Worm (Caenorhabditis elegans) whole organism, L4 larva: ENCODE data around the gene patr-1.
A peak's percentile ranks its signal among the peaks of the same experiment; 100 is the strongest.

Source experiments
- D1046.2 ChIP-seq: fragments of 200-800 bp; sonication (Bioruptor generic); IDR thresholded peaks from 2 replicates; pipeline ENCODE4 v1.3.6; 2022; ENCODE audit warnings: missing genetic modification characterization, missing compliant biosample characterization
- F10B5.3 ChIP-seq: sonication (generic microtip); optimal IDR thresholded peaks from 2 replicates; lab custom pipeline; 2016; ENCODE audit warnings: mild to moderate bottlenecking, missing genetic modification characterization, missing compliant biosample characterization
- F26F4.8 ChIP-seq: fragments of 200-800 bp; sonication (Bioruptor generic); conservative IDR thresholded peaks from 2 replicates; pipeline ENCODE4 v1.3.6; 2022; ENCODE audit warnings: missing genetic modification characterization, missing compliant biosample characterization
- F44E2.7 ChIP-seq: fragments of 200-800 bp; sonication (Bioruptor generic); IDR thresholded peaks from 2 replicates; pipeline ENCODE4 v2.1.2; 2022; ENCODE audit warnings: missing genetic modification characterization, missing compliant biosample characterization
- R02D3.7 ChIP-seq: fragments of 150-350 bp; sonication (generic microtip); optimal IDR thresholded peaks from 3 replicates; lab custom pipeline; 2014; ENCODE audit warnings: missing biosample characterization, missing genetic modification characterization
- T26A8.4 ChIP-seq: fragments of 200-800 bp; sonication (Bioruptor generic); IDR thresholded peaks from 2 replicates; pipeline ENCODE4 v1.3.6; 2022; ENCODE audit warnings: missing genetic modification characterization, missing compliant biosample characterization
- Y105C5A.15 ChIP-seq: fragments of 200-800 bp; sonication (Bioruptor generic); IDR thresholded peaks from 2 replicates; pipeline ENCODE4 v1.3.6; 2022; ENCODE audit warnings: missing genetic modification characterization, missing compliant biosample characterization
- Y48G9A.11 ChIP-seq: fragments of 200-800 bp; sonication (Bioruptor generic); IDR thresholded peaks from 2 replicates; pipeline ENCODE4 v1.3.6; 2022; ENCODE audit warnings: missing genetic modification reagents, missing genetic modification characterization, missing compliant biosample characterization
- ZK337.2 ChIP-seq: fragments of 200-800 bp; sonication (Bioruptor generic); IDR thresholded peaks from 2 replicates; pipeline ENCODE4 v1.3.6; 2022; ENCODE audit warnings: missing genetic modification reagents, missing genetic modification characterization, missing compliant biosample characterization
- ZK546.5 ChIP-seq, 2 experiments: sonication (generic microtip); optimal IDR thresholded peaks; 2 replicates each; lab custom pipeline; 2017; ENCODE audit warnings: missing biosample characterization in 2 of 2, missing genetic modification characterization in 2 of 2
- aha-1 ChIP-seq: fragments of 150-350 bp; peaks from one replicate; lab custom pipeline; 2014; ENCODE audit warnings: missing biosample characterization, missing genetic modification characterization
- ceh-44 ChIP-seq: fragments of 200-800 bp; sonication (Bioruptor generic); IDR thresholded peaks from 2 replicates; pipeline ENCODE4 v1.3.6; 2022; ENCODE audit warnings: missing genetic modification reagents, missing genetic modification characterization, missing compliant biosample characterization
- ceh-62 ChIP-seq: sonication (generic microtip); optimal IDR thresholded peaks from 2 replicates; lab custom pipeline; 2017; ENCODE audit warnings: missing biosample characterization, missing genetic modification characterization
- ceh-82 ChIP-seq: sonication (generic microtip); optimal IDR thresholded peaks from 2 replicates; lab custom pipeline; 2017; ENCODE audit warnings: missing biosample characterization, missing genetic modification characterization
- ces-1 ChIP-seq: fragments of 150-350 bp; sonication (generic microtip); optimal IDR thresholded peaks from 4 replicates; lab custom pipeline; 2014; ENCODE audit warnings: missing biosample characterization, missing genetic modification reagents, missing genetic modification characterization
- ctbp-1 ChIP-seq: fragments of 200-800 bp; sonication (Bioruptor generic); IDR thresholded peaks from 2 replicates; pipeline ENCODE4 v1.3.6; 2022; ENCODE audit warnings: missing genetic modification reagents, missing genetic modification characterization, missing compliant biosample characterization
- daf-12 ChIP-seq: fragments of 150-350 bp; optimal IDR thresholded peaks from 2 replicates; lab custom pipeline; 2014; ENCODE audit warnings: missing biosample characterization, missing genetic modification reagents, missing genetic modification characterization
- dmd-9 ChIP-seq: fragments of 200-800 bp; sonication (Bioruptor generic); IDR thresholded peaks from 2 replicates; pipeline ENCODE4 v1.3.6; 2022; ENCODE audit warnings: missing genetic modification reagents, missing genetic modification characterization, missing compliant biosample characterization
- egl-27 ChIP-seq: sonication (generic microtip); optimal IDR thresholded peaks from 3 replicates; lab custom pipeline; 2017; ENCODE audit warnings: missing biosample characterization, missing genetic modification reagents, missing genetic modification characterization
- egl-43 ChIP-seq: fragments of 200-800 bp; sonication (Bioruptor generic); IDR thresholded peaks from 2 replicates; pipeline ENCODE4 v1.3.6; 2022; ENCODE audit warnings: missing genetic modification reagents, missing genetic modification characterization, missing compliant biosample characterization
- fkh-10 ChIP-seq: fragments of 150-350 bp; optimal IDR thresholded peaks from 2 replicates; lab custom pipeline; 2014; ENCODE audit warnings: missing biosample characterization, missing genetic modification reagents, missing genetic modification characterization
- hif-1 ChIP-seq, 2 experiments: sonication (generic microtip); optimal IDR thresholded peaks; 2 replicates each; lab custom pipeline; 2016 to 2017; ENCODE audit warnings: missing compliant biosample characterization in 2 of 2, missing genetic modification characterization in 2 of 2, missing genetic modification reagents in 2 of 2, missing genotype in 2 of 2, mild to moderate bottlenecking in 1 of 2
- hlh-11 ChIP-seq: fragments of 200-800 bp; sonication (Bioruptor generic); optimal IDR thresholded peaks from 2 replicates; lab custom pipeline; 2018; ENCODE audit warnings: mild to moderate bottlenecking, missing genetic modification characterization, missing compliant biosample characterization
- hmg-1.1 ChIP-seq: fragments of 200-800 bp; sonication (Bioruptor generic); IDR thresholded peaks from 2 replicates; pipeline ENCODE4 v1.3.6; 2022; ENCODE audit warnings: missing genetic modification reagents, missing genetic modification characterization, missing compliant biosample characterization
- jun-1 ChIP-seq: fragments of 150-350 bp; optimal IDR thresholded peaks from 2 replicates; lab custom pipeline; 2014; ENCODE audit warnings: missing biosample characterization, missing genetic modification reagents, missing genetic modification characterization
- lim-7 ChIP-seq: fragments of 200-800 bp; sonication (Bioruptor generic); IDR thresholded peaks from 2 replicates; pipeline ENCODE4 v1.3.6; 2022; ENCODE audit warnings: missing genetic modification characterization, missing compliant biosample characterization
- lin-1 ChIP-seq: fragments of 200-800 bp; sonication (Bioruptor generic); IDR thresholded peaks from 2 replicates; pipeline ENCODE4 v1.3.6; 2022; ENCODE audit warnings: missing genetic modification reagents, missing genetic modification characterization, missing compliant biosample characterization
- lin-13 ChIP-seq: fragments of 150-350 bp; optimal IDR thresholded peaks from 2 replicates; lab custom pipeline; 2014; ENCODE audit warnings: missing biosample characterization, missing genetic modification reagents, missing genetic modification characterization
- lir-3 ChIP-seq: sonication (generic microtip); optimal IDR thresholded peaks from 2 replicates; lab custom pipeline; 2016; ENCODE audit warnings: mild to moderate bottlenecking, missing genetic modification characterization, missing compliant biosample characterization
- lsy-2 ChIP-seq, 2 experiments: fragments of 150-350 bp in 1 of 2; sonication (generic microtip) in 1 of 2; optimal IDR thresholded peaks; 2 replicates each; lab custom pipeline; 2014 to 2017; ENCODE audit warnings: missing biosample characterization in 2 of 2, missing genetic modification characterization in 2 of 2
- madf-5 ChIP-seq, 2 experiments: fragments of 200-800 bp; sonication (Bioruptor generic); IDR thresholded peaks; 2 replicates each; pipeline ENCODE4 v1.3.6; 2022; ENCODE audit warnings: missing compliant biosample characterization in 2 of 2, missing genetic modification characterization in 2 of 2
- mdl-1 ChIP-seq, 2 experiments: fragments of 150-350 bp in 1 of 2; sonication (generic microtip) in 1 of 2; optimal IDR thresholded peaks; 2 replicates each; lab custom pipeline; 2014 to 2017; ENCODE audit warnings: missing biosample characterization in 2 of 2, missing genetic modification characterization in 2 of 2
- mep-1 ChIP-seq: fragments of 150-350 bp; sonication (generic microtip); optimal IDR thresholded peaks from 3 replicates; lab custom pipeline; 2014; ENCODE audit warnings: missing biosample characterization, missing genetic modification characterization
- mes-2 ChIP-seq: sonication (generic microtip); optimal IDR thresholded peaks from 2 replicates; lab custom pipeline; 2016; ENCODE audit warnings: missing genotype, mild to moderate bottlenecking, missing genetic modification characterization, missing compliant biosample characterization; ENCODE audit not compliant: poor library complexity, severe bottlenecking
- nhr-25 ChIP-seq: sonication (generic microtip); optimal IDR thresholded peaks from 2 replicates; lab custom pipeline; 2017; ENCODE audit warnings: missing genetic modification characterization, mild to moderate bottlenecking, missing compliant biosample characterization, antibody characterized with exemption, moderate library complexity, borderline replicate concordance; ENCODE audit not compliant: insufficient read depth
- nhr-42 ChIP-seq: fragments of 200-800 bp; sonication (Bioruptor generic); IDR thresholded peaks from 2 replicates; pipeline ENCODE4 v1.3.6; 2022; ENCODE audit warnings: missing genetic modification characterization, missing compliant biosample characterization
- nhr-6 ChIP-seq: fragments of 150-350 bp; optimal IDR thresholded peaks from 2 replicates; lab custom pipeline; 2014; ENCODE audit warnings: missing biosample characterization, missing genetic modification characterization
- nhr-76 ChIP-seq: fragments of 150-350 bp; optimal IDR thresholded peaks from 2 replicates; lab custom pipeline; 2014; ENCODE audit warnings: missing biosample characterization, missing genetic modification characterization
- rbr-2 ChIP-seq: sonication (generic microtip); optimal IDR thresholded peaks from 2 replicates; lab custom pipeline; 2016; ENCODE audit warnings: missing genotype, missing genetic modification characterization, missing compliant biosample characterization
- set-16 ChIP-seq: fragments of 200-800 bp; sonication (Bioruptor generic); IDR thresholded peaks from 2 replicates; pipeline ENCODE4 v1.3.6; 2022; ENCODE audit warnings: missing genetic modification reagents, missing genetic modification characterization, missing compliant biosample characterization
- snpc-1.2 ChIP-seq: fragments of 200-800 bp; sonication (Bioruptor generic); IDR thresholded peaks from 2 replicates; pipeline ENCODE4 v1.3.6; 2022; ENCODE audit warnings: missing genetic modification reagents, missing genetic modification characterization, missing compliant biosample characterization
- snpc-4 ChIP-seq: fragments of 150-350 bp; optimal IDR thresholded peaks from 2 replicates; lab custom pipeline; 2014; ENCODE audit warnings: missing biosample characterization, missing genetic modification characterization
- spr-3 ChIP-seq: fragments of 200-800 bp; sonication (Bioruptor generic); optimal IDR thresholded peaks from 2 replicates; lab custom pipeline; 2018; ENCODE audit warnings: mild to moderate bottlenecking, missing genetic modification characterization, missing compliant biosample characterization
- unc-130 ChIP-seq: sonication (generic microtip); optimal IDR thresholded peaks from 2 replicates; lab custom pipeline; 2016; ENCODE audit warnings: missing genetic modification reagents, missing genetic modification characterization, missing compliant biosample characterization
- zfp-3 ChIP-seq: fragments of 200-800 bp; sonication (Bioruptor generic); conservative IDR thresholded peaks from 2 replicates; pipeline ENCODE4 v1.3.6; 2022; ENCODE audit warnings: missing genetic modification reagents, missing genetic modification characterization, missing compliant biosample characterization
- zip-2 ChIP-seq: fragments of 150-350 bp; optimal IDR thresholded peaks from 2 replicates; lab custom pipeline; 2014; ENCODE audit warnings: missing biosample characterization, missing genetic modification characterization
- ztf-7 ChIP-seq: fragments of 150-350 bp; optimal IDR thresholded peaks from 2 replicates; lab custom pipeline; 2014; ENCODE audit warnings: missing biosample characterization, missing genetic modification characterization

The patr-1 gene

ce11 chrII:11756684-11757107 is 21.0 kb downstream of the patr-1 start (continued):
- TF ChIP-seq daf-12 (tag; lab: Kevin White, UChicago) (no peak), D1046.2 (GFP tag; lab: Robert Waterston, UW) (0 out of 2 replicates have a peak, but pooled peaks have one; percentile 40), ztf-7 (tag; lab: Kevin White, UChicago) (peak; percentile 66), set-16 (GFP tag; lab: Robert Waterston, UW) (no peak), nhr-6 (peak; percentile 48), ceh-44 (peak; percentile 65), snpc-1.2 (peak; percentile 81), ceh-62 (tag; lab: Kevin White, UChicago) (no peak), hif-1 (tag; optimal IDR thresholded peaks at IDR 0.05; lab: Kevin White, UChicago) (no peak), lin-13 (GFP tag; lab: Kevin White, UChicago) (peak; percentile 80)

ce11 chrII:11753186-11753585 is 24.6 kb downstream of the patr-1 start:
- TF ChIP-seq egl-43 (GFP tag; lab: Robert Waterston, UW) (0 out of 2 replicates have a peak, but pooled peaks have one; percentile 17), ZK546.5 (tag; optimal IDR thresholded peaks at IDR 0.05; lab: Kevin White, UChicago) (no peak), aha-1 (tag; lab: Kevin White, UChicago) (peak; percentile 88)

- no peak for TF ChIP-seq T26A8.4 (GFP tag; lab: Robert Waterston, UW)
- 0 out of 2 replicates have a peak, but pooled peaks have one; percentile 12 for TF ChIP-seq ctbp-1
- peak; percentile 8 for TF ChIP-seq hlh-11 (tag; lab: Kevin White, UChicago)
- TF ChIP-seq lsy-2 (tag; optimal IDR thresholded peaks at IDR 0.05; lab: Kevin White, UChicago), result peak; percentile 53 to 61
- 0 out of 2 replicates have a peak, but pooled peaks have one; percentile 48 for TF ChIP-seq hmg-1.1 (GFP tag; lab: Robert Waterston, UW)
- TF ChIP-seq dmd-9 (GFP tag; lab: Robert Waterston, UW), result no peak
- TF ChIP-seq F26F4.8, result no peak
- TF ChIP-seq zfp-3 (GFP tag; lab: Robert Waterston, UW), result no peak
- TF ChIP-seq egl-27 (tag; lab: Kevin White, UChicago), result no peak
- TF ChIP-seq nhr-25 (tag; lab: Kevin White, UChicago), result no peak
- TF ChIP-seq lin-1 (GFP tag; lab: Robert Waterston, UW), result no peak
- peak; percentile 46 for TF ChIP-seq fkh-10 (GFP tag; lab: Kevin White, UChicago)
- TF ChIP-seq spr-3 (GFP tag; lab: Kevin White, UChicago), result no peak
- no peak for TF ChIP-seq nhr-42 (GFP tag; lab: Robert Waterston, UW)
- no peak for TF ChIP-seq F10B5.3 (tag; lab: Kevin White, UChicago)
- TF ChIP-seq ces-1 (GFP tag; lab: Kevin White, UChicago), result no peak
- no peak for TF ChIP-seq madf-5 (GFP tag; IDR thresholded peaks at IDR 0.05; lab: Robert Waterston, UW)
- TF ChIP-seq lir-3 (tag; lab: Kevin White, UChicago), result no peak
- no peak for TF ChIP-seq Y105C5A.15 (GFP tag; lab: Robert Waterston, UW)
- TF ChIP-seq lim-7 (GFP tag; lab: Robert Waterston, UW), result no peak
- TF ChIP-seq snpc-1.2, result no peak
- TF ChIP-seq ceh-82 (tag; lab: Kevin White, UChicago), result no peak
- TF ChIP-seq ZK546.5 (tag; optimal IDR thresholded peaks at IDR 0.05; lab: Kevin White, UChicago), result no peak
- peak; percentile 38 for TF ChIP-seq mes-2
- TF ChIP-seq zip-2 (tag; lab: Kevin White, UChicago), result no peak
- TF ChIP-seq egl-43 (GFP tag; lab: Robert Waterston, UW), result no peak
- peak; percentile 64 for TF ChIP-seq mep-1 (tag; lab: Kevin White, UChicago)
- no peak for TF ChIP-seq ceh-62 (tag; lab: Kevin White, UChicago)
- no peak for TF ChIP-seq mdl-1 (tag; optimal IDR thresholded peaks at IDR 0.05; lab: Kevin White, UChicago)
- no peak for TF ChIP-seq unc-130 (GFP tag; lab: Kevin White, UChicago)
- TF ChIP-seq F44E2.7 (GFP tag; lab: Robert Waterston, UW), result no peak
- TF ChIP-seq ZK337.2, result no peak
- no peak for TF ChIP-seq Y48G9A.11 (GFP tag; lab: Robert Waterston, UW)
- TF ChIP-seq snpc-4, result no peak
- TF ChIP-seq rbr-2 (tag; lab: Kevin White, UChicago), result peak; percentile 13
- no peak for TF ChIP-seq nhr-76 (tag; lab: Kevin White, UChicago)
- TF ChIP-seq R02D3.7 (tag; lab: Kevin White, UChicago), result no peak
- TF ChIP-seq set-16 (GFP tag; lab: Robert Waterston, UW), result peak; percentile 59
- TF ChIP-seq jun-1 (tag; lab: Kevin White, UChicago), result no peak
Observed at ce11 chrII:11751615-11752174, 26.0 kb downstream of the patr-1 start.
